Worm (Caenorhabditis elegans) whole organism, L2 larva: ENCODE measurements around the gene T04G9.7.

Source experiments
- C34F6.9 ChIP-seq: fragments of 150-350 bp; optimal IDR thresholded peaks from 2 replicates; lab custom pipeline; 2014; ENCODE audit warnings: missing biosample characterization, missing genetic modification characterization
- F13H6.1 ChIP-seq: sonication (generic microtip); optimal IDR thresholded peaks from 2 replicates; lab custom pipeline; 2016; ENCODE audit warnings: missing genetic modification characterization, missing compliant biosample characterization
- R02D3.7 ChIP-seq: fragments of 150-350 bp; optimal IDR thresholded peaks from 2 replicates; lab custom pipeline; 2014; ENCODE audit warnings: missing biosample characterization, missing genetic modification characterization
- Y55F3AM.14 ChIP-seq: fragments of 200-800 bp; sonication (Bioruptor generic); optimal IDR thresholded peaks from 2 replicates; lab custom pipeline; 2018; ENCODE audit warnings: mild to moderate bottlenecking, missing genetic modification characterization, missing compliant biosample characterization
- ZK546.5 ChIP-seq: sonication (generic microtip); optimal IDR thresholded peaks from 2 replicates; lab custom pipeline; 2017; ENCODE audit warnings: missing biosample characterization, missing genetic modification characterization
- alr-1 ChIP-seq: fragments of 150-350 bp; optimal IDR thresholded peaks from 2 replicates; lab custom pipeline; 2014; ENCODE audit warnings: missing biosample characterization, missing genetic modification characterization
- aly-2 ChIP-seq: fragments of 150-350 bp; optimal IDR thresholded peaks from 2 replicates; lab custom pipeline; 2014; ENCODE audit warnings: missing biosample characterization, missing genetic modification characterization
- ama-1 ChIP-seq: fragments of 150-350 bp; optimal IDR thresholded peaks from 2 replicates; lab custom pipeline; 2018; ENCODE audit warnings: inconsistent platforms
- blmp-1 ChIP-seq: sonication (generic microtip); optimal IDR thresholded peaks from 2 replicates; lab custom pipeline; 2017; ENCODE audit warnings: missing genetic modification characterization, mild to moderate bottlenecking, missing compliant biosample characterization, antibody characterized with exemption, moderate library complexity; ENCODE audit not compliant: insufficient read depth
- ceh-16 ChIP-seq: fragments of 150-350 bp; optimal IDR thresholded peaks from 2 replicates; lab custom pipeline; 2014; ENCODE audit warnings: missing biosample characterization, missing genetic modification characterization
- ceh-82 ChIP-seq: fragments of 150-350 bp; optimal IDR thresholded peaks from 2 replicates; lab custom pipeline; 2014; ENCODE audit warnings: missing biosample characterization, missing genetic modification characterization
- crh-2 ChIP-seq: sonication (generic microtip); optimal IDR thresholded peaks from 2 replicates; lab custom pipeline; 2017; ENCODE audit warnings: missing biosample characterization, missing genetic modification characterization
- dmd-4 ChIP-seq: sonication (generic microtip); optimal IDR thresholded peaks from 2 replicates; lab custom pipeline; 2017; ENCODE audit warnings: missing biosample characterization, missing genetic modification characterization
- egl-27 ChIP-seq: sonication (generic microtip); optimal IDR thresholded peaks from 3 replicates; lab custom pipeline; 2017; ENCODE audit warnings: missing biosample characterization, missing genetic modification reagents, missing genetic modification characterization
- elt-1 ChIP-seq: fragments of 150-350 bp; optimal IDR thresholded peaks from 2 replicates; lab custom pipeline; 2014; ENCODE audit warnings: missing biosample characterization, missing genetic modification characterization
- elt-3 ChIP-seq: sonication (generic microtip); optimal IDR thresholded peaks from 2 replicates; lab custom pipeline; 2017; ENCODE audit warnings: missing biosample characterization, missing genetic modification characterization
- fos-1 ChIP-seq: fragments of 150-350 bp; optimal IDR thresholded peaks from 2 replicates; lab custom pipeline; 2014; ENCODE audit warnings: missing biosample characterization, missing genetic modification characterization
- gmeb-1 ChIP-seq: fragments of 150-350 bp; optimal IDR thresholded peaks from 2 replicates; lab custom pipeline; 2014; ENCODE audit warnings: missing biosample characterization, missing genetic modification characterization
- lin-11 ChIP-seq: fragments of 150-350 bp; sonication (generic microtip); optimal IDR thresholded peaks from 2 replicates; lab custom pipeline; 2014; ENCODE audit warnings: missing biosample characterization, missing genetic modification characterization, inconsistent platforms, mixed read lengths
- lin-13 ChIP-seq: fragments of 150-350 bp; optimal IDR thresholded peaks from 2 replicates; lab custom pipeline; 2014; ENCODE audit warnings: missing biosample characterization, missing genetic modification reagents, missing genetic modification characterization
- lin-39 ChIP-seq: fragments of 150-350 bp; optimal IDR thresholded peaks from 2 replicates; lab custom pipeline; 2014; ENCODE audit warnings: missing biosample characterization, missing genetic modification reagents, missing genetic modification characterization
- lsy-2 ChIP-seq, 2 experiments: fragments of 150-350 bp in 1 of 2; sonication (generic microtip) in 1 of 2; optimal IDR thresholded peaks; 2 replicates each; lab custom pipeline; 2014 to 2017; ENCODE audit warnings: missing biosample characterization in 2 of 2, missing genetic modification characterization in 2 of 2
- mab-5 ChIP-seq: fragments of 150-350 bp; optimal IDR thresholded peaks from 2 replicates; lab custom pipeline; 2014; ENCODE audit warnings: missing biosample characterization, missing genetic modification characterization
- mbf-1 ChIP-seq: sonication (generic microtip); optimal IDR thresholded peaks from 2 replicates; lab custom pipeline; 2017; ENCODE audit warnings: missing biosample characterization, missing genetic modification characterization
- mdl-1 ChIP-seq, 2 experiments: fragments of 150-350 bp in 1 of 2; sonication (generic microtip) in 1 of 2; optimal IDR thresholded peaks; 2 replicates each; lab custom pipeline; 2017; ENCODE audit warnings: missing biosample characterization in 2 of 2, missing genetic modification characterization in 2 of 2
- nhr-10 ChIP-seq: sonication (generic microtip); optimal IDR thresholded peaks from 2 replicates; lab custom pipeline; 2017; ENCODE audit warnings: missing biosample characterization, missing genetic modification characterization
- nhr-11 ChIP-seq: fragments of 150-350 bp; optimal IDR thresholded peaks from 2 replicates; lab custom pipeline; 2014; ENCODE audit warnings: missing biosample characterization, missing genetic modification characterization
- nhr-12 ChIP-seq: fragments of 150-350 bp; optimal IDR thresholded peaks from 2 replicates; lab custom pipeline; 2014; ENCODE audit warnings: missing biosample characterization, missing genetic modification characterization
- nhr-129 ChIP-seq: fragments of 150-350 bp; optimal IDR thresholded peaks from 2 replicates; lab custom pipeline; 2014; ENCODE audit warnings: missing biosample characterization, missing genetic modification characterization
- nhr-21 ChIP-seq: fragments of 150-350 bp; optimal IDR thresholded peaks from 2 replicates; lab custom pipeline; 2014; ENCODE audit warnings: missing biosample characterization, missing genetic modification characterization
- nhr-23 ChIP-seq: fragments of 150-350 bp; optimal IDR thresholded peaks from 2 replicates; lab custom pipeline; 2014; ENCODE audit warnings: missing biosample characterization, missing genetic modification reagents, missing genetic modification characterization
- nhr-237 ChIP-seq: fragments of 150-350 bp; optimal IDR thresholded peaks from 2 replicates; lab custom pipeline; 2014; ENCODE audit warnings: missing biosample characterization, missing genetic modification characterization
- nhr-25 ChIP-seq: fragments of 150-350 bp; sonication (generic microtip); optimal IDR thresholded peaks from 3 replicates; lab custom pipeline; 2014; ENCODE audit warnings: missing biosample characterization, missing genetic modification characterization
- nhr-6 ChIP-seq: fragments of 150-350 bp; optimal IDR thresholded peaks from 2 replicates; lab custom pipeline; 2014; ENCODE audit warnings: missing biosample characterization, missing genetic modification characterization
- nhr-77 ChIP-seq: fragments of 150-350 bp; optimal IDR thresholded peaks from 2 replicates; lab custom pipeline; 2014; ENCODE audit warnings: missing biosample characterization, missing genetic modification characterization
- peb-1 ChIP-seq: fragments of 150-350 bp; optimal IDR thresholded peaks from 2 replicates; lab custom pipeline; 2014; ENCODE audit warnings: missing biosample characterization, missing genetic modification characterization
- sem-4 ChIP-seq: fragments of 150-350 bp; optimal IDR thresholded peaks from 2 replicates; lab custom pipeline; 2014; ENCODE audit warnings: missing biosample characterization, missing genetic modification reagents, missing genetic modification characterization
- skn-1 ChIP-seq: sonication (generic microtip); optimal IDR thresholded peaks from 2 replicates; lab custom pipeline; 2017; ENCODE audit warnings: missing biosample characterization, missing genetic modification characterization
- sma-3 ChIP-seq: sonication (generic microtip); optimal IDR thresholded peaks from 2 replicates; lab custom pipeline; 2016; ENCODE audit warnings: missing genetic modification reagents, missing genetic modification characterization, missing compliant biosample characterization
- sma-9 ChIP-seq, 2 experiments: fragments of 150-350 bp in 1 of 2; sonication (generic microtip) in 1 of 2; optimal IDR thresholded peaks; 2 replicates each; lab custom pipeline; 2014 to 2016; ENCODE audit warnings: missing genetic modification characterization in 2 of 2, mild to moderate bottlenecking in 1 of 2, missing biosample characterization in 1 of 2, missing compliant biosample characterization in 1 of 2, missing genetic modification reagents in 1 of 2, moderate library complexity in 1 of 2
- snpc-4 ChIP-seq: fragments of 150-350 bp; optimal IDR thresholded peaks from 2 replicates; lab custom pipeline; 2014; ENCODE audit warnings: missing biosample characterization, missing genetic modification characterization
- unc-39 ChIP-seq: fragments of 150-350 bp; optimal IDR thresholded peaks from 2 replicates; lab custom pipeline; 2014; ENCODE audit warnings: missing biosample characterization, missing genetic modification characterization
- unc-55 ChIP-seq: fragments of 150-350 bp; sonication (generic microtip); optimal IDR thresholded peaks from 3 replicates; lab custom pipeline; 2014; ENCODE audit warnings: missing biosample characterization, missing genetic modification reagents, missing genetic modification characterization
- unc-62 ChIP-seq: fragments of 150-350 bp; optimal IDR thresholded peaks from 2 replicates; lab custom pipeline; 2014; ENCODE audit warnings: missing biosample characterization, missing genetic modification reagents, missing genetic modification characterization
- zag-1 ChIP-seq: fragments of 150-350 bp; optimal IDR thresholded peaks from 2 replicates; lab custom pipeline; 2014; ENCODE audit warnings: missing biosample characterization, missing genetic modification characterization
- ztf-1 ChIP-seq: fragments of 200-800 bp; sonication (Bioruptor generic); conservative IDR thresholded peaks from 2 replicates; pipeline ENCODE4 v1.3.6; 2022; ENCODE audit warnings: missing genetic modification characterization, missing compliant biosample characterization
- ztf-11 ChIP-seq: sonication (generic microtip); optimal IDR thresholded peaks from 2 replicates; lab custom pipeline; 2017; ENCODE audit warnings: missing biosample characterization, missing genetic modification characterization
- ztf-4 ChIP-seq: fragments of 150-350 bp; optimal IDR thresholded peaks from 2 replicates; lab custom pipeline; 2014; ENCODE audit warnings: missing biosample characterization, missing genetic modification characterization

The T04G9.7 gene

ce11 chrX:784853-785252, 14.2 kb downstream of the T04G9.7 start, which contains the start of gene T04G9.6:
T04G9.6 (minus strand) TSS chrX:784953.
- no peak for TF ChIP-seq sma-3 (GFP tag; lab: Kevin White, UChicago)
- no peak for TF ChIP-seq lin-13 (GFP tag; lab: Kevin White, UChicago)
- TF ChIP-seq unc-62 (GFP tag; lab: Kevin White, UChicago): no peak
- TF ChIP-seq Y55F3AM.14: no peak
- no peak for TF ChIP-seq aly-2
- no peak for TF ChIP-seq elt-1 (tag; lab: Kevin White, UChicago)
- TF ChIP-seq unc-39: no peak
- TF ChIP-seq lin-39 (tag; lab: Kevin White, UChicago): no peak
- no peak for TF ChIP-seq zag-1 (tag; lab: Kevin White, UChicago)
- TF ChIP-seq F13H6.1 (tag; lab: Kevin White, UChicago): no peak
- TF ChIP-seq ztf-1 (GFP tag; lab: Robert Waterston, UW): no peak
- no peak for TF ChIP-seq sem-4 (tag; lab: Kevin White, UChicago)
- TF ChIP-seq mbf-1: no peak
- no peak for TF ChIP-seq nhr-21 (tag; lab: Kevin White, UChicago)
- TF ChIP-seq gmeb-1 (tag; lab: Kevin White, UChicago): no peak

- TF ChIP-seq F13H6.1 (tag; lab: Kevin White, UChicago) (peak; percentile 11), nhr-6 (no peak), nhr-10 (tag; lab: Kevin White, UChicago) (no peak), nhr-23 (tag; lab: Kevin White, UChicago) (no peak), sem-4 (tag; lab: Kevin White, UChicago) (no peak), ama-1 (no peak), ZK546.5 (tag; lab: Kevin White, UChicago) (no peak), unc-55 (GFP tag; lab: Kevin White, UChicago) (no peak), Y55F3AM.14 (no peak), mab-5 (tag; lab: Kevin White, UChicago) (no peak), snpc-4 (tag; lab: Kevin White, UChicago) (no peak), blmp-1 (tag; lab: Kevin White, UChicago) (no peak), elt-1 (tag; lab: Kevin White, UChicago) (no peak), ztf-4 (tag; lab: Kevin White, UChicago) (no peak), crh-2 (peak; percentile 33), unc-39 (no peak), lin-39 (tag; lab: Kevin White, UChicago) (no peak), lsy-2 (tag; optimal IDR thresholded peaks at IDR 0.05; lab: Kevin White, UChicago) (peak in 1 of 2 experiments; percentile 26), ceh-82 (no peak), skn-1 (no peak), egl-27 (no peak), peb-1 (tag; lab: Kevin White, UChicago) (no peak), ztf-11 (tag; lab: Kevin White, UChicago) (no peak), aly-2 (no peak), zag-1 (tag; lab: Kevin White, UChicago) (no peak), alr-1 (tag; lab: Kevin White, UChicago) (no peak), C34F6.9 (tag; lab: Kevin White, UChicago) (no peak), gmeb-1 (tag; lab: Kevin White, UChicago) (no peak), nhr-129 (tag; lab: Kevin White, UChicago) (no peak), unc-62 (GFP tag; lab: Kevin White, UChicago) (no peak), nhr-237 (tag; lab: Kevin White, UChicago) (no peak), nhr-77 (tag; lab: Kevin White, UChicago) (no peak), ztf-1 (GFP tag; lab: Robert Waterston, UW) (no peak), lin-13 (GFP tag; lab: Kevin White, UChicago) (no peak), nhr-21 (tag; lab: Kevin White, UChicago) (peak; percentile 24), lin-11 (tag; lab: Kevin White, UChicago) (no peak), nhr-11 (no peak), elt-3 (tag; lab: Kevin White, UChicago) (no peak), sma-3 (GFP tag; lab: Kevin White, UChicago) (peak; percentile 31), sma-9 (GFP tag; optimal IDR thresholded peaks at IDR 0.05; lab: Kevin White, UChicago) (no peak), sma-9 (tag; optimal IDR thresholded peaks at IDR 0.05; lab: Kevin White, UChicago) (no peak), mbf-1 (no peak), mdl-1 (tag; optimal IDR thresholded peaks at IDR 0.05; lab: Kevin White, UChicago) (no peak), ceh-16 (tag; lab: Kevin White, UChicago) (no peak), nhr-25 (tag; lab: Kevin White, UChicago) (no peak), fos-1 (no peak), R02D3.7 (tag; lab: Kevin White, UChicago) (no peak), dmd-4 (tag; lab: Kevin White, UChicago) (peak; percentile 3), nhr-12 (tag; lab: Kevin White, UChicago) (no peak)
These were observed 14.7 kb downstream of the T04G9.7 start for ce11 chrX:785368-785767.
